Fruit fly (Drosophila melanogaster) whole organism, embryonic: ENCODE results near the gene aop.

Experiments
- Asciz ChIP-seq: fragments of 200-800 bp; sonication (Bioruptor generic); optimal IDR thresholded peaks from 2 replicates; lab custom pipeline; 2017; ENCODE audit warnings: missing biosample characterization, mild to moderate bottlenecking, missing genetic modification characterization, missing genetic modification reagents
- CG10209 ChIP-seq: fragments of 200-800 bp; sonication (Bioruptor generic); optimal IDR thresholded peaks from 3 replicates; lab custom pipeline; 2017; ENCODE audit warnings: missing biosample characterization, mild to moderate bottlenecking, missing genetic modification characterization, missing genetic modification reagents
- CG12104 ChIP-seq: fragments of 200-800 bp; sonication (Bioruptor generic); optimal IDR thresholded peaks from 3 replicates; lab custom pipeline; 2016; ENCODE audit warnings: missing biosample characterization, missing genetic modification characterization
- CG12219 ChIP-seq: fragments of 200-800 bp; sonication (Bioruptor generic); optimal IDR thresholded peaks from 3 replicates; lab custom pipeline; 2018; ENCODE audit warnings: missing biosample characterization, mild to moderate bottlenecking, missing genetic modification characterization
- CG13624 ChIP-seq: fragments of 200-800 bp; sonication (Bioruptor generic); optimal IDR thresholded peaks from 2 replicates; lab custom pipeline; 2016; ENCODE audit warnings: missing biosample characterization, missing genetic modification characterization
- CG14860 ChIP-seq: fragments of 200-800 bp; sonication (Bioruptor generic); IDR thresholded peaks from 3 replicates; pipeline ENCODE4 v1.3.6; 2022; ENCODE audit warnings: missing biosample characterization, missing genetic modification characterization; ENCODE audit not compliant: partially characterized antibody
- CG1602 ChIP-seq: fragments of 200-800 bp; sonication (Bioruptor generic); optimal IDR thresholded peaks from 3 replicates; lab custom pipeline; 2016; ENCODE audit warnings: missing biosample characterization, missing genetic modification characterization
- CG1647 ChIP-seq: fragments of 200-800 bp; sonication (Bioruptor generic); optimal IDR thresholded peaks from 3 replicates; lab custom pipeline; 2016; ENCODE audit warnings: missing biosample characterization, missing genetic modification characterization
- CG3163 ChIP-seq: fragments of 200-800 bp; sonication (Bioruptor generic); optimal IDR thresholded peaks from 3 replicates; lab custom pipeline; 2016; ENCODE audit warnings: missing biosample characterization, missing genetic modification characterization
- CG3995 ChIP-seq: fragments of 200-800 bp; sonication (Bioruptor generic); optimal IDR thresholded peaks from 3 replicates; lab custom pipeline; 2016; ENCODE audit warnings: missing biosample characterization, missing genetic modification characterization
- CG42726 ChIP-seq: fragments of 200-800 bp; sonication (Bioruptor generic); IDR thresholded peaks from 2 replicates; pipeline ENCODE4 v1.3.6; 2022; ENCODE audit warnings: missing biosample characterization, missing genetic modification characterization; ENCODE audit not compliant: partially characterized antibody
- CG4854 ChIP-seq: fragments of 200-800 bp; sonication (Bioruptor generic); optimal IDR thresholded peaks from 2 replicates; lab custom pipeline; 2016; ENCODE audit warnings: missing biosample characterization, missing genetic modification characterization, inconsistent platforms
- CG6272 ChIP-seq: fragments of 200-800 bp; sonication (Bioruptor generic); IDR thresholded peaks from 2 replicates; pipeline ENCODE4 v1.3.6; 2022; ENCODE audit warnings: missing biosample characterization, missing genetic modification characterization
- CG6689 ChIP-seq: fragments of 200-800 bp; sonication (Bioruptor generic); IDR thresholded peaks from 2 replicates; pipeline ENCODE4 v1.3.6; 2022; ENCODE audit warnings: missing biosample characterization, missing genetic modification characterization
- CG7839 ChIP-seq: fragments of 200-800 bp; sonication (Bioruptor generic); optimal IDR thresholded peaks from 3 replicates; lab custom pipeline; 2018; ENCODE audit warnings: missing biosample characterization, mild to moderate bottlenecking, missing genetic modification characterization, moderate library complexity
- CG8478 ChIP-seq: fragments of >200 bp; optimal IDR thresholded peaks from 2 replicates; lab custom pipeline; 2018
- CHES-1-like ChIP-seq: fragments of 200-800 bp; sonication (Bioruptor generic); optimal IDR thresholded peaks from 2 replicates; lab custom pipeline; 2016; ENCODE audit warnings: missing biosample characterization, missing genetic modification characterization
- Doc2 ChIP-seq: fragments of 200-800 bp; sonication (Bioruptor generic); IDR thresholded peaks from 2 replicates; pipeline ENCODE4 v1.3.6; 2022; ENCODE audit warnings: missing biosample characterization, missing genetic modification characterization
- Fer3 ChIP-seq: fragments of 200-800 bp; sonication (Bioruptor generic); optimal IDR thresholded peaks from 2 replicates; lab custom pipeline; 2018; ENCODE audit warnings: missing biosample characterization, mild to moderate bottlenecking, missing genetic modification characterization, moderate library complexity
- GATAe ChIP-seq: fragments of 200-800 bp; sonication (Bioruptor generic); conservative IDR thresholded peaks from 2 replicates; pipeline ENCODE4 v1.3.6; 2022; ENCODE audit warnings: missing biosample characterization, missing genetic modification characterization
- HLH3B ChIP-seq: fragments of 200-800 bp; sonication (Bioruptor generic); IDR thresholded peaks from 2 replicates; pipeline ENCODE4 v1.3.6; 2022; ENCODE audit warnings: missing biosample characterization, missing genetic modification characterization
- Hmx ChIP-seq: fragments of 200-800 bp; sonication (Bioruptor generic); optimal IDR thresholded peaks from 2 replicates; lab custom pipeline; 2016; ENCODE audit warnings: missing biosample characterization, missing genetic modification characterization
- Kr ChIP-seq: fragments of 200-800 bp; sonication (Bioruptor generic); optimal IDR thresholded peaks from 2 replicates; lab custom pipeline; 2017; ENCODE audit warnings: missing biosample characterization, mild to moderate bottlenecking, missing genetic modification characterization
- Mad ChIP-seq: fragments of 200-800 bp; sonication (Bioruptor generic); optimal IDR thresholded peaks from 2 replicates; lab custom pipeline; 2016; ENCODE audit warnings: missing biosample characterization, missing genetic modification characterization
- Side ChIP-seq: fragments of 200-800 bp; sonication (Bioruptor generic); optimal IDR thresholded peaks from 2 replicates; lab custom pipeline; 2016; ENCODE audit warnings: missing biosample characterization, missing genetic modification characterization
- Sin3A ChIP-seq: fragments of >200 bp; optimal IDR thresholded peaks from 2 replicates; lab custom pipeline; 2018
- Six4 ChIP-seq: fragments of 200-800 bp; sonication (Bioruptor generic); optimal IDR thresholded peaks from 2 replicates; lab custom pipeline; 2016; ENCODE audit warnings: missing biosample characterization, missing genetic modification characterization
- Sox100B ChIP-seq: fragments of 200-800 bp; sonication (Bioruptor generic); optimal IDR thresholded peaks from 3 replicates; lab custom pipeline; 2018; ENCODE audit warnings: missing biosample characterization, mild to moderate bottlenecking, missing genetic modification characterization
- Trl ChIP-seq, 3 experiments: fragments of >200 bp in 2 of 3; fragments of 200-800 bp in 1 of 3; sonication (Bioruptor generic) in 1 of 3; optimal IDR thresholded peaks; 2 replicates in 1 of 3; 3 replicates in 2 of 3; lab custom pipeline; 2016 to 2017; ENCODE audit warnings: missing biosample characterization in 1 of 3, missing genetic modification characterization in 1 of 3
- YL-1 ChIP-seq: fragments of 200-800 bp; sonication (Bioruptor generic); optimal IDR thresholded peaks from 3 replicates; lab custom pipeline; 2017; ENCODE audit warnings: missing biosample characterization, mild to moderate bottlenecking, missing genetic modification characterization
- ab ChIP-seq: fragments of 200-800 bp; sonication (Bioruptor generic); optimal IDR thresholded peaks from 2 replicates; lab custom pipeline; 2016; ENCODE audit warnings: missing biosample characterization, missing genetic modification characterization
- ash1 ChIP-seq: fragments of 200-800 bp; sonication (Bioruptor generic); optimal IDR thresholded peaks from 2 replicates; lab custom pipeline; 2018; ENCODE audit warnings: missing biosample characterization, mild to moderate bottlenecking, missing genetic modification characterization
- az2 ChIP-seq: fragments of 200-800 bp; sonication (Bioruptor generic); optimal IDR thresholded peaks from 3 replicates; lab custom pipeline; 2016; ENCODE audit warnings: missing biosample characterization, missing genetic modification characterization
- cas ChIP-seq: fragments of 200-800 bp; sonication (Bioruptor generic); IDR thresholded peaks from 2 replicates; pipeline ENCODE4 v1.3.6; 2022; ENCODE audit warnings: missing biosample characterization, missing genetic modification characterization
- disco-r ChIP-seq: fragments of 200-800 bp; sonication (Bioruptor generic); optimal IDR thresholded peaks from 2 replicates; lab custom pipeline; 2016; ENCODE audit warnings: missing biosample characterization, missing genetic modification characterization
- dm ChIP-seq: fragments of 200-800 bp; sonication (Bioruptor generic); optimal IDR thresholded peaks from 3 replicates; lab custom pipeline; 2016; ENCODE audit warnings: missing biosample characterization, missing genetic modification characterization
- eyg ChIP-seq: fragments of 200-800 bp; sonication (Bioruptor generic); optimal IDR thresholded peaks from 3 replicates; lab custom pipeline; 2016; ENCODE audit warnings: missing biosample characterization, missing genetic modification characterization
- fd3F ChIP-seq: fragments of 200-800 bp; sonication (Bioruptor generic); optimal IDR thresholded peaks from 2 replicates; lab custom pipeline; 2018; ENCODE audit warnings: missing biosample characterization, mild to moderate bottlenecking, missing genetic modification characterization, moderate library complexity
- grau ChIP-seq: fragments of 200-800 bp; optimal IDR thresholded peaks from 3 replicates; lab custom pipeline; 2019; ENCODE audit warnings: missing biosample characterization, mild to moderate bottlenecking, missing genetic modification characterization, moderate library complexity
- ham ChIP-seq: fragments of 200-800 bp; sonication (Bioruptor generic); IDR thresholded peaks from 2 replicates; pipeline ENCODE4 v1.3.6; 2022; ENCODE audit warnings: missing biosample characterization, missing genetic modification characterization
- klu ChIP-seq: fragments of 200-800 bp; sonication (Bioruptor generic); IDR thresholded peaks from 2 replicates; pipeline ENCODE4 v1.3.6; 2022; ENCODE audit warnings: missing biosample characterization, missing genetic modification characterization
- lab ChIP-seq: fragments of 200-800 bp; sonication (Bioruptor generic); optimal IDR thresholded peaks from 3 replicates; lab custom pipeline; 2017; ENCODE audit warnings: missing biosample characterization, missing genetic modification characterization, mild to moderate bottlenecking, moderate library complexity, missing genetic modification reagents
- mam ChIP-seq: fragments of 200-800 bp; sonication (Bioruptor generic); optimal IDR thresholded peaks from 3 replicates; lab custom pipeline; 2016; ENCODE audit warnings: missing biosample characterization, missing genetic modification characterization
- pfk ChIP-seq: fragments of 200-800 bp; sonication (Bioruptor generic); optimal IDR thresholded peaks from 2 replicates; lab custom pipeline; 2018; ENCODE audit warnings: missing biosample characterization, mild to moderate bottlenecking, missing genetic modification characterization, moderate library complexity
- phol ChIP-seq: fragments of 200-800 bp; sonication (Bioruptor generic); optimal IDR thresholded peaks from 3 replicates; lab custom pipeline; 2018; ENCODE audit warnings: missing biosample characterization, mild to moderate bottlenecking, missing genetic modification characterization, moderate library complexity
- repo ChIP-seq: fragments of 200-800 bp; sonication (Bioruptor generic); optimal IDR thresholded peaks from 2 replicates; lab custom pipeline; 2016; ENCODE audit warnings: missing biosample characterization, missing genetic modification characterization
- run ChIP-seq: fragments of 200-800 bp; sonication (Bioruptor generic); optimal IDR thresholded peaks from 3 replicates; lab custom pipeline; 2018; ENCODE audit warnings: missing biosample characterization, mild to moderate bottlenecking, missing genetic modification characterization
- salm ChIP-seq: fragments of 200-800 bp; sonication (Bioruptor generic); optimal IDR thresholded peaks from 2 replicates; lab custom pipeline; 2018; ENCODE audit warnings: missing biosample characterization, mild to moderate bottlenecking, missing genetic modification characterization
- sd ChIP-seq: fragments of 200-800 bp; sonication (Bioruptor generic); optimal IDR thresholded peaks from 3 replicates; lab custom pipeline; 2018; ENCODE audit warnings: missing biosample characterization, mild to moderate bottlenecking, missing genetic modification characterization, moderate library complexity
- wdn ChIP-seq: fragments of 200-800 bp; sonication (Bioruptor generic); IDR thresholded peaks from 2 replicates; pipeline ENCODE4 v1.3.6; 2022; ENCODE audit warnings: missing biosample characterization, missing genetic modification characterization
- wor ChIP-seq: fragments of 200-800 bp; sonication (Bioruptor generic); IDR thresholded peaks from 2 replicates; pipeline ENCODE4 v1.3.6; 2022; ENCODE audit warnings: missing biosample characterization, missing genetic modification characterization
- zfh2 ChIP-seq: fragments of 200-800 bp; sonication (Bioruptor generic); optimal IDR thresholded peaks from 2 replicates; lab custom pipeline; 2016; ENCODE audit warnings: missing biosample characterization, missing genetic modification characterization

aop gene

dm6 chr2L:2180120-2180539 lies 1.6 kb upstream of the aop start (continued):
- TF ChIP-seq CG1602 (GFP tag; lab: Kevin White, UChicago) (peak; percentile 85), CG6689 (GFP tag; lab: Robert Waterston, UW) (peak; percentile 94), Asciz (GFP tag; lab: Kevin White, UChicago) (peak; percentile 92), CG7839 (tag; lab: Kevin White, UChicago) (peak; percentile 93), CG12219 (GFP tag; lab: Kevin White, UChicago) (peak; percentile 89), Sox100B (GFP tag; lab: Kevin White, UChicago) (peak; percentile 89), Doc2 (GFP tag; lab: Robert Waterston, UW) (0 out of 2 replicates have a peak, but pooled peaks have one; percentile 17), Side (peak; percentile 71), CG12104 (GFP tag; lab: Kevin White, UChicago) (peak; percentile 74), CG3995 (GFP tag; lab: Kevin White, UChicago) (no peak), run (peak; percentile 90), klu (GFP tag; lab: Robert Waterston, UW) (peak; percentile 64), Fer3 (tag; lab: Kevin White, UChicago) (peak; percentile 88), mam (GFP tag; lab: Kevin White, UChicago) (peak; percentile 61), wdn (GFP tag; lab: Robert Waterston, UW) (peak; percentile 81), HLH3B (GFP tag; lab: Robert Waterston, UW) (peak; percentile 94), disco-r (GFP tag; lab: Kevin White, UChicago) (peak; percentile 34), salm (tag; lab: Kevin White, UChicago) (peak; percentile 91), wor (GFP tag; lab: Robert Waterston, UW) (peak; percentile 87), CG13624 (GFP tag; lab: Kevin White, UChicago) (peak; percentile 60), CG4854 (GFP tag; lab: Kevin White, UChicago) (peak; percentile 80), zfh2 (peak; percentile 9), CG14860 (GFP tag; lab: Robert Waterston, UW) (no peak), Hmx (GFP tag; lab: Kevin White, UChicago) (peak; percentile 49), CG3163 (GFP tag; lab: Kevin White, UChicago) (peak; percentile 9), CG8478 (lab: Kevin White, UChicago) (no peak), Sin3A (lab: Kevin White, UChicago) (no peak), CG1647 (GFP tag; lab: Kevin White, UChicago) (peak; percentile 80), ab (peak; percentile 2), fd3F (GFP tag; lab: Kevin White, UChicago) (peak; percentile 57), repo (GFP tag; lab: Kevin White, UChicago) (peak; percentile 75), az2 (GFP tag; lab: Kevin White, UChicago) (peak; percentile 90), sd (tag; lab: Kevin White, UChicago) (peak; percentile 54), YL-1 (peak; percentile 27), eyg (GFP tag; lab: Kevin White, UChicago) (peak; percentile 67), cas (GFP tag; lab: Robert Waterston, UW) (peak; percentile 37; the same call in 1 of the 2 replicates), CG10209 (GFP tag; lab: Kevin White, UChicago) (peak; percentile 90), CHES-1-like (GFP tag; lab: Kevin White, UChicago) (peak; percentile 54), CG42726 (GFP tag; lab: Robert Waterston, UW) (no peak), Six4 (peak; percentile 92), phol (tag; lab: Kevin White, UChicago) (peak; percentile 94), lab (GFP tag; lab: Kevin White, UChicago) (peak; percentile 92), grau (tag; lab: Kevin White, UChicago) (peak; percentile 90), Mad (GFP tag; lab: Kevin White, UChicago) (peak; percentile 84), ham (GFP tag; lab: Robert Waterston, UW) (peak; percentile 60; the same call in 1 of the 2 replicates), Trl (optimal IDR thresholded peaks at IDR 0.05; lab: Kevin White, UChicago) (no peak), Trl (GFP tag; optimal IDR thresholded peaks at IDR 0.05; lab: Kevin White, UChicago) (peak; percentile 75), CG6272 (GFP tag; lab: Robert Waterston, UW) (peak; percentile 80), Kr (GFP tag; lab: Kevin White, UChicago) (no peak), GATAe (GFP tag; lab: Robert Waterston, UW) (peak; percentile 62), dm (GFP tag; lab: Kevin White, UChicago) (peak; percentile 58), ash1 (GFP tag; lab: Kevin White, UChicago) (no peak), pfk (no peak)
